Fruit fly (Drosophila melanogaster) whole organism, embryonic: Measurements from ENCODE around the gene Bcs1.
A peak's percentile ranks its signal among the peaks of the same experiment; 100 is the strongest.

Source experiments
- Atf3 ChIP-seq: fragments of 200-800 bp; sonication (Bioruptor generic); optimal IDR thresholded peaks from 3 replicates; lab custom pipeline; 2016; ENCODE audit warnings: missing biosample characterization, missing genetic modification characterization
- CG11504 ChIP-seq: fragments of 200-800 bp; sonication (Bioruptor generic); optimal IDR thresholded peaks from 3 replicates; lab custom pipeline; 2019; ENCODE audit warnings: missing biosample characterization, mild to moderate bottlenecking, missing genetic modification characterization, moderate library complexity
- CG12155 ChIP-seq: fragments of 200-800 bp; sonication (Bioruptor generic); optimal IDR thresholded peaks from 3 replicates; lab custom pipeline; 2016; ENCODE audit warnings: missing biosample characterization, missing genetic modification characterization
- CG12219 ChIP-seq: fragments of 200-800 bp; sonication (Bioruptor generic); optimal IDR thresholded peaks from 3 replicates; lab custom pipeline; 2018; ENCODE audit warnings: missing biosample characterization, mild to moderate bottlenecking, missing genetic modification characterization
- CG12942 ChIP-seq: fragments of 200-800 bp; sonication (Bioruptor generic); optimal IDR thresholded peaks from 3 replicates; lab custom pipeline; 2016; ENCODE audit warnings: missing biosample characterization, missing genetic modification characterization
- CG13123 ChIP-seq: fragments of 200-800 bp; sonication (Bioruptor generic); optimal IDR thresholded peaks from 2 replicates; lab custom pipeline; 2016; ENCODE audit warnings: missing biosample characterization, missing genetic modification characterization
- CG14014 ChIP-seq: fragments of 200-800 bp; sonication (Bioruptor generic); IDR thresholded peaks from 2 replicates; pipeline ENCODE4 v1.3.6; 2022; ENCODE audit warnings: missing biosample characterization, missing genetic modification characterization
- CG14710 ChIP-seq: fragments of 200-800 bp; sonication (Bioruptor generic); optimal IDR thresholded peaks from 3 replicates; lab custom pipeline; 2019; ENCODE audit warnings: missing biosample characterization, mild to moderate bottlenecking, missing genetic modification characterization, moderate library complexity
- CG15479 ChIP-seq: fragments of 200-800 bp; sonication (Bioruptor generic); optimal IDR thresholded peaks from 3 replicates; lab custom pipeline; 2019; ENCODE audit warnings: missing biosample characterization, mild to moderate bottlenecking, missing genetic modification characterization, moderate library complexity
- CG1603 ChIP-seq: fragments of 200-800 bp; sonication (Bioruptor generic); optimal IDR thresholded peaks from 2 replicates; lab custom pipeline; 2019; ENCODE audit warnings: missing biosample characterization, mild to moderate bottlenecking, missing genetic modification characterization, moderate library complexity
- CG18619 ChIP-seq: fragments of 200-800 bp; sonication (Bioruptor generic); optimal IDR thresholded peaks from 3 replicates; lab custom pipeline; 2017; ENCODE audit warnings: missing biosample characterization, mild to moderate bottlenecking, missing genetic modification characterization
- CG2199 ChIP-seq: fragments of 200-800 bp; sonication (Bioruptor generic); IDR thresholded peaks from 3 replicates; pipeline ENCODE4 v1.3.6; 2022; ENCODE audit warnings: missing biosample characterization, missing genetic modification characterization
- CG3407 ChIP-seq: fragments of 200-800 bp; sonication (Bioruptor generic); optimal IDR thresholded peaks from 2 replicates; lab custom pipeline; 2018; ENCODE audit warnings: missing biosample characterization, mild to moderate bottlenecking, missing genetic modification characterization
- CG4617 ChIP-seq: fragments of 200-800 bp; sonication (Bioruptor generic); optimal IDR thresholded peaks from 3 replicates; lab custom pipeline; 2016; ENCODE audit warnings: missing biosample characterization, missing genetic modification characterization, borderline replicate concordance
- CG7745 ChIP-seq: fragments of 200-800 bp; sonication (Bioruptor generic); optimal IDR thresholded peaks from 2 replicates; lab custom pipeline; 2018; ENCODE audit warnings: missing biosample characterization, mild to moderate bottlenecking, missing genetic modification characterization, moderate library complexity
- CG8478 ChIP-seq: fragments of >200 bp; optimal IDR thresholded peaks from 2 replicates; lab custom pipeline; 2018
- Deaf1 ChIP-seq: fragments of 200-800 bp; optimal IDR thresholded peaks from 3 replicates; lab custom pipeline; 2019; ENCODE audit warnings: missing biosample characterization, mild to moderate bottlenecking, missing genetic modification characterization, moderate library complexity
- Ets97D ChIP-seq: fragments of 200-800 bp; sonication (Bioruptor generic); optimal IDR thresholded peaks from 3 replicates; lab custom pipeline; 2016; ENCODE audit warnings: missing biosample characterization, missing genetic modification characterization
- H15 ChIP-seq: fragments of 200-800 bp; sonication (Bioruptor generic); IDR thresholded peaks from 3 replicates; pipeline ENCODE4 v1.3.6; 2022; ENCODE audit warnings: missing biosample characterization, missing genetic modification characterization
- HHEX ChIP-seq: fragments of 200-800 bp; sonication (Bioruptor generic); optimal IDR thresholded peaks from 3 replicates; lab custom pipeline; 2017; ENCODE audit warnings: missing biosample characterization, mild to moderate bottlenecking, missing genetic modification characterization, missing genetic modification reagents
- Hey ChIP-seq: fragments of 200-800 bp; sonication (Bioruptor generic); optimal IDR thresholded peaks from 3 replicates; lab custom pipeline; 2018; ENCODE audit warnings: missing biosample characterization, mild to moderate bottlenecking, missing genetic modification characterization
- Hr39 ChIP-seq: fragments of >200 bp; optimal IDR thresholded peaks from 2 replicates; lab custom pipeline; 2017
- Mad ChIP-seq: fragments of 200-800 bp; sonication (Bioruptor generic); optimal IDR thresholded peaks from 2 replicates; lab custom pipeline; 2016; ENCODE audit warnings: missing biosample characterization, missing genetic modification characterization
- NC2β ChIP-seq: fragments of 200-800 bp; sonication (Bioruptor generic); optimal IDR thresholded peaks from 2 replicates; lab custom pipeline; 2016; ENCODE audit warnings: missing biosample characterization, missing genetic modification characterization
- Rfx ChIP-seq: fragments of 200-800 bp; sonication (Bioruptor generic); IDR thresholded peaks from 2 replicates; pipeline ENCODE4 v1.3.6; 2022; ENCODE audit warnings: missing biosample characterization, missing genetic modification characterization
- YL-1 ChIP-seq: fragments of 200-800 bp; sonication (Bioruptor generic); optimal IDR thresholded peaks from 3 replicates; lab custom pipeline; 2017; ENCODE audit warnings: missing biosample characterization, mild to moderate bottlenecking, missing genetic modification characterization
- amos ChIP-seq: fragments of 200-800 bp; sonication (Bioruptor generic); IDR thresholded peaks from 2 replicates; pipeline ENCODE4 v1.3.6; 2022; ENCODE audit warnings: missing biosample characterization, missing genetic modification characterization; ENCODE audit not compliant: partially characterized antibody
- aop ChIP-seq: fragments of 200-800 bp; sonication (Bioruptor generic); IDR thresholded peaks from 2 replicates; pipeline ENCODE4 v1.3.6; 2022; ENCODE audit warnings: missing biosample characterization, missing genetic modification characterization
- ara ChIP-seq: fragments of 200-800 bp; sonication (Bioruptor generic); IDR thresholded peaks from 2 replicates; pipeline ENCODE4 v1.3.6; 2022; ENCODE audit warnings: missing biosample characterization, missing genetic modification characterization
- ase ChIP-seq: fragments of 200-800 bp; sonication (Bioruptor generic); IDR thresholded peaks from 3 replicates; pipeline ENCODE4 v1.3.6; 2022; ENCODE audit warnings: missing biosample characterization, missing genetic modification characterization
- bcd ChIP-seq: fragments of 200-800 bp; sonication (Bioruptor generic); optimal IDR thresholded peaks from 2 replicates; lab custom pipeline; 2017; ENCODE audit warnings: missing biosample characterization, mild to moderate bottlenecking, missing genetic modification characterization
- cas ChIP-seq: fragments of 200-800 bp; sonication (Bioruptor generic); IDR thresholded peaks from 2 replicates; pipeline ENCODE4 v1.3.6; 2022; ENCODE audit warnings: missing biosample characterization, missing genetic modification characterization
- crc ChIP-seq: fragments of 200-800 bp; sonication (Bioruptor generic); optimal IDR thresholded peaks from 2 replicates; lab custom pipeline; 2016; ENCODE audit warnings: missing biosample characterization, missing genetic modification characterization
- crp ChIP-seq, 2 experiments: fragments of 200-800 bp; sonication (Bioruptor generic); optimal IDR thresholded peaks; 2 replicates in 1 of 2; 3 replicates in 1 of 2; lab custom pipeline; 2017; ENCODE audit warnings: missing biosample characterization in 2 of 2, missing genetic modification characterization in 2 of 2, mild to moderate bottlenecking in 1 of 2, moderate library complexity in 1 of 2
- dimm ChIP-seq: fragments of 200-800 bp; sonication (Bioruptor generic); IDR thresholded peaks from 2 replicates; pipeline ENCODE4 v1.3.6; 2022; ENCODE audit warnings: missing biosample characterization, missing genetic modification characterization
- emc ChIP-seq: fragments of 200-800 bp; sonication (Bioruptor generic); optimal IDR thresholded peaks from 2 replicates; lab custom pipeline; 2016; ENCODE audit warnings: missing biosample characterization, missing genetic modification characterization
- esg ChIP-seq: fragments of 200-800 bp; sonication (Bioruptor generic); conservative IDR thresholded peaks from 2 replicates; pipeline ENCODE4 v1.3.6; 2022; ENCODE audit warnings: missing biosample characterization, missing genetic modification characterization
- ewg ChIP-seq: fragments of 200-800 bp; sonication (Bioruptor generic); optimal IDR thresholded peaks from 3 replicates; lab custom pipeline; 2017; ENCODE audit warnings: mild to moderate bottlenecking, missing biosample characterization, missing genetic modification reagents, missing genetic modification characterization
- lola ChIP-seq, 3 experiments: fragments of >200 bp in 2 of 3; fragments of 200-800 bp in 1 of 3; sonication (Bioruptor generic) in 1 of 3; optimal IDR thresholded peaks; 2 replicates each; lab custom pipeline; 2017 to 2019; ENCODE audit warnings: missing biosample characterization in 3 of 3, missing genetic modification characterization in 3 of 3, mild to moderate bottlenecking in 1 of 3, moderate library complexity in 1 of 3
- phol ChIP-seq: fragments of 200-800 bp; sonication (Bioruptor generic); optimal IDR thresholded peaks from 3 replicates; lab custom pipeline; 2018; ENCODE audit warnings: missing biosample characterization, mild to moderate bottlenecking, missing genetic modification characterization, moderate library complexity
- psq ChIP-seq: fragments of 200-800 bp; sonication (Bioruptor generic); optimal IDR thresholded peaks from 2 replicates; lab custom pipeline; 2017; ENCODE audit warnings: missing biosample characterization, missing genetic modification characterization
- ranshi ChIP-seq: fragments of 200-800 bp; sonication (Bioruptor generic); IDR thresholded peaks from 2 replicates; pipeline ENCODE4 v1.3.6; 2022; ENCODE audit warnings: missing biosample characterization, missing genetic modification characterization
- run ChIP-seq: fragments of 200-800 bp; sonication (Bioruptor generic); optimal IDR thresholded peaks from 3 replicates; lab custom pipeline; 2018; ENCODE audit warnings: missing biosample characterization, mild to moderate bottlenecking, missing genetic modification characterization
- ssp ChIP-seq: fragments of 200-800 bp; sonication (Bioruptor generic); IDR thresholded peaks from 2 replicates; pipeline ENCODE4 v1.3.6; 2022; ENCODE audit warnings: missing biosample characterization, missing genetic modification characterization
- sug ChIP-seq: fragments of 200-800 bp; optimal IDR thresholded peaks from 2 replicates; lab custom pipeline; 2019; ENCODE audit warnings: missing biosample characterization, mild to moderate bottlenecking, missing genetic modification characterization, moderate library complexity
- trh ChIP-seq: fragments of 200-800 bp; sonication (Bioruptor generic); optimal IDR thresholded peaks from 2 replicates; lab custom pipeline; 2016; ENCODE audit warnings: missing biosample characterization, missing genetic modification characterization
- twi ChIP-seq: fragments of 200-800 bp; optimal IDR thresholded peaks from 2 replicates; lab custom pipeline; 2019; ENCODE audit warnings: missing biosample characterization, mild to moderate bottlenecking, missing genetic modification characterization, moderate library complexity
- unpg ChIP-seq: fragments of 200-800 bp; sonication (Bioruptor generic); optimal IDR thresholded peaks from 3 replicates; lab custom pipeline; 2018; ENCODE audit warnings: missing biosample characterization, mild to moderate bottlenecking, missing genetic modification characterization, moderate library complexity
- wek ChIP-seq: fragments of 200-800 bp; sonication (Bioruptor generic); optimal IDR thresholded peaks from 3 replicates; lab custom pipeline; 2018; ENCODE audit warnings: missing biosample characterization, mild to moderate bottlenecking, missing genetic modification characterization, moderate library complexity

Bcs1 gene

DNA sequence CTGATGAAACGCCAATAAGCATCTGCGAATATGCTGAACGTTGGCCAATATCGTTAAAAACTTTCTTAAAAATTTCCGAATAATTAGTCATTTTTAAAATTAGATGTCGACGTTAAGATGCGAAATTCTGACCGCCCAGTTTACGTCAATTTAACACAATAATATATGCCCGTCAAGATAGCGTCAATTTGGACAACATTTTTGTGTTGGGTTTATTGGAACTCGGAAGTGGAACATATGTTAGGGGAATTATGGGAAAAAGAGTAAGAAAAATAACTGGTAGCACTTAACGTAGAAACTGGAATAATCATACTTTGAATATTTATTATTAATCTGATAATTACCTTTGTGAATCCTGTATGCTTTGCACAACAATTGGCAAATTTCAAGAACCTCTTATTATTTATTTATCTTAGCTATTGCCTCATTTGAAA lies 33.3 kb downstream of the Bcs1 start, which contains the start of gene CG5676 (continued):
- TF ChIP-seq CG18619 (no peak), CG14710 (tag; lab: Kevin White, UChicago) (peak; percentile 44), crp (GFP tag; optimal IDR thresholded peaks at IDR 0.05; lab: Kevin White, UChicago) (no peak), CG4617 (GFP tag; lab: Kevin White, UChicago) (peak; percentile 15), ase (GFP tag; lab: Robert Waterston, UW) (no peak), esg (GFP tag; lab: Robert Waterston, UW) (no peak), emc (no peak), CG7745 (peak; percentile 36), Ets97D (GFP tag; lab: Kevin White, UChicago) (peak; percentile 26), YL-1 (GFP tag; lab: Kevin White, UChicago) (peak; percentile 46), CG12942 (GFP tag; lab: Kevin White, UChicago) (no peak), ssp (GFP tag; lab: Robert Waterston, UW) (no peak), CG1603 (tag; lab: Kevin White, UChicago) (peak; percentile 100), amos (GFP tag; lab: Robert Waterston, UW) (no peak)
- TF ChIP-seq, all 482 proteins: peak for 43

DNA sequence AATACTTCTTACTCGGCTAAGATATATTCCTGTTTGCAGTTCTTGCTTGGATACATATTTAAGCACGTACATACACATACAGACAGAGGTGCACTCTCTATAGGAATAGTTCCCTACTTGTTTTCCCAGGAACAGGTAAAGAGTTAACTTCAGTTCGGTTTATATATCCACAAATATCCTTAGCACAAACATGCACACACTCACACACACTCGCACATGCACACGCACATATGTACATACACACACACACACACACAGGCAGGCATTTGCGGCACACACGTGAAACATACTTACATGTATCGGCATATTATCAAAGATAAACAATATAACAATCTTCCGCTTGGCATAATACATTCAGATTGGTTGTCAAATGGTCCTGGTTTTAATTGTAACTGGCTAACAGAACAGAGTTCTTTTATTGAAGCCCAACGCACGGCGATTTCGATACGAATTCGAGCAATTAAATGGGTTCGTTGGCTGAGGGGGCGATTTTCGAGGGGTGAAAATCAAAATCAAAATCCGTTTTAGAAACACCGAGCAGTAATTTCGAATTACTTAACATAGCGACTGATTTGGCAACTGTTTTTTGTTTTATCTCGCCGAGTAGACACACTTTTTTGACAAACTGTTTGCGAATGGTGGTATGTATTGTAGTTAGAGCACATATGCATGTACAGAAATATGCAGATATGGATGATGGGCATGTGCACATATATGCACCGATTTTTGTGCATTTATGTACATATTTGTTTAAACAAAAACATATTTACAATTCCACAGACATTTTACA lies 37.7 kb downstream of the Bcs1 start:
- no peak for TF ChIP-seq dimm (GFP tag; lab: Robert Waterston, UW)
- no peak for TF ChIP-seq CG11504 (tag; lab: Kevin White, UChicago)
- no peak for TF ChIP-seq Atf3 (GFP tag; lab: Kevin White, UChicago)
- no peak for TF ChIP-seq wek (GFP tag; lab: Kevin White, UChicago)
- TF ChIP-seq ara = no peak
- no peak for TF ChIP-seq sug
- TF ChIP-seq CG3407 (GFP tag; lab: Kevin White, UChicago) = no peak
- TF ChIP-seq ewg (GFP tag; lab: Kevin White, UChicago) = no peak
- TF ChIP-seq CG12219 (GFP tag; lab: Kevin White, UChicago) = no peak
- peak; percentile 47 for TF ChIP-seq CG15479
- TF ChIP-seq NC2β (GFP tag; lab: Kevin White, UChicago) = no peak
- no peak for TF ChIP-seq CG8478 (lab: Kevin White, UChicago)
- no peak for TF ChIP-seq CG12155 (GFP tag; lab: Kevin White, UChicago)
- TF ChIP-seq H15 = no peak
- TF ChIP-seq ranshi = no peak
- peak in 1 of 3 experiments; percentile 44 for TF ChIP-seq lola (GFP tag; optimal IDR thresholded peaks at IDR 0.05; lab: Kevin White, UChicago)
- TF ChIP-seq aop (GFP tag; lab: Robert Waterston, UW) = no peak
- TF ChIP-seq bcd (GFP tag; lab: Kevin White, UChicago) = no peak
- no peak for TF ChIP-seq CG4617 (GFP tag; lab: Kevin White, UChicago)
- TF ChIP-seq run (tag; lab: Kevin White, UChicago) = no peak
- TF ChIP-seq Hr39 = no peak
- TF ChIP-seq twi (tag; lab: Kevin White, UChicago) = no peak
- no peak for TF ChIP-seq cas (GFP tag; lab: Robert Waterston, UW)
- no peak for TF ChIP-seq HHEX (GFP tag; lab: Kevin White, UChicago)
- no peak for TF ChIP-seq crc (GFP tag; lab: Kevin White, UChicago)
- TF ChIP-seq psq (GFP tag; lab: Kevin White, UChicago) = no peak
- TF ChIP-seq Rfx (GFP tag; lab: Robert Waterston, UW) = no peak
- TF ChIP-seq Mad (GFP tag; lab: Kevin White, UChicago) = no peak
- TF ChIP-seq phol (tag; lab: Kevin White, UChicago) = no peak
- TF ChIP-seq Deaf1 (tag; lab: Kevin White, UChicago) = no peak
- no peak for TF ChIP-seq CG2199 (GFP tag; lab: Robert Waterston, UW)
- TF ChIP-seq Hey (tag; lab: Kevin White, UChicago) = no peak
- no peak for TF ChIP-seq CG14014 (GFP tag; lab: Robert Waterston, UW)
- TF ChIP-seq unpg = no peak
- no peak for TF ChIP-seq CG13123
- no peak for TF ChIP-seq trh (GFP tag; lab: Kevin White, UChicago)
